Worm (Caenorhabditis elegans): ENCODE data around the gene gpcp-2.

gpcp-2 gene

DNA sequence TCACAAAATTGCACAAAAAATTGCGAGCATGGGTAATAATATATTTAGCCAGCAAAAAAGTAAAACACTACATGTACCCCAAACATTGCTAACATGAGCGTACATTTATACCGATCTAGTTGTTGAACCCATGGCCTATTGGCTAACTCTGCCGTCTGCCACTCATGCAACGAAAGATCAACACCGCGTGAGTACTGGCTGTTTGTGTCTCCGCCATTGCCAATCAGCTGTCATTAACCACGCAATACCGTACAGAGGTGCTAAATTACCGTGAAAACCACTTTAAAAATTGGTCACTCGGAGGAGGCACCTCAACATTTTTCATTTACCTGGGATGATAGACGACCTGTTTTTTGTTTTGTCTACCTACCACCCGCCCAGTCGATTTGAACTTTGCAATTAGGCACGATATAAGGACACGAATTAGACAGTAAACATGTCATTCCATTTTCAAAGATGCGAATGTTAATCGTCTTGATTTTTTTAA lies 2.2 kb upstream of the gpcp-2 start, which contains the start of gene K02C4.2 (continued):
- no peak for TF ChIP-seq F22D6.2 (tag; optimal IDR thresholded peaks at IDR 0.05)
- TF ChIP-seq lin-40 (tag; optimal IDR thresholded peaks at IDR 0.05) = peak; percentile 69
- 0 out of 2 replicates have a peak, but pooled peaks have one; percentile 53 for TF ChIP-seq ztf-25 (GFP tag; IDR thresholded peaks at IDR 0.05)
- TF ChIP-seq sea-2 (GFP tag; IDR thresholded peaks at IDR 0.05) = 0 out of 2 replicates have a peak, but pooled peaks have one; percentile 58
- TF ChIP-seq nhr-80 (tag; optimal IDR thresholded peaks at IDR 0.05) = peak; percentile 80
- TF ChIP-seq nhr-27 (tag; optimal IDR thresholded peaks at IDR 0.05) = peak; percentile 73
- peak; percentile 56 for TF ChIP-seq ceh-79 (tag; optimal IDR thresholded peaks at IDR 0.05)
- TF ChIP-seq tbp1 (GFP tag; optimal IDR thresholded peaks at IDR 0.05) = peak; percentile 95
- TF ChIP-seq nfya-1 (tag; optimal IDR thresholded peaks at IDR 0.05; ENCODE audit: borderline replicate concordance, insufficient read depth) = no peak
- peak; percentile 68 for TF ChIP-seq unc-130 (GFP tag; optimal IDR thresholded peaks at IDR 0.05)
- TF ChIP-seq unc-62 (GFP tag; optimal IDR thresholded peaks at IDR 0.05) = no peak
- TF ChIP-seq ets-4 (GFP tag; optimal IDR thresholded peaks at IDR 0.05) = peak; percentile 79
- no peak for TF ChIP-seq egl-18 (GFP tag; IDR thresholded peaks at IDR 0.05)
- TF ChIP-seq lag-1 (GFP tag; IDR thresholded peaks at IDR 0.05) = 0 out of 2 replicates have a peak, but pooled peaks have one; percentile 55
- no peak for TF ChIP-seq gei-17 (GFP tag; optimal IDR thresholded peaks at IDR 0.05)
- TF ChIP-seq F23B12.7 (tag; optimal IDR thresholded peaks at IDR 0.05; ENCODE audit: insufficient read depth) = peak; percentile 76
- TF ChIP-seq egl-44 (GFP tag; IDR thresholded peaks at IDR 0.05) = peak; percentile 71; the same call in 1 of the 2 replicates
- no peak for TF ChIP-seq bed-2 (GFP tag; IDR thresholded peaks at IDR 0.05)
- TF ChIP-seq ztf-18 (tag; optimal IDR thresholded peaks at IDR 0.05) = peak; percentile 83
- TF ChIP-seq ZK185.1 (tag; optimal IDR thresholded peaks at IDR 0.05; ENCODE audit: poor library complexity, severe bottlenecking) = peak; percentile 86
- peak; percentile 97 for TF ChIP-seq rpc-1 (optimal IDR thresholded peaks at IDR 0.05)
- TF ChIP-seq rpc-1 (tag; optimal IDR thresholded peaks at IDR 0.05) = peak; percentile 93
- TF ChIP-seq Y95B8A.8 (GFP tag; IDR thresholded peaks at IDR 0.05) = no peak
- TF ChIP-seq hrde-1 (tag; optimal IDR thresholded peaks at IDR 0.05; ENCODE audit: borderline replicate concordance) = peak; percentile 63
- no peak for TF ChIP-seq nfya-2 (GFP tag; IDR thresholded peaks at IDR 0.05)
- peak; percentile 55 for TF ChIP-seq D2030.7 (GFP tag; IDR thresholded peaks at IDR 0.05)
- no peak for TF ChIP-seq F55B11.4 (tag; optimal IDR thresholded peaks at IDR 0.05; ENCODE audit: borderline replicate concordance, insufficient read depth)
- TF ChIP-seq madf-3 (GFP tag; IDR thresholded peaks at IDR 0.05) = 0 out of 2 replicates have a peak, but pooled peaks have one; percentile 67
- TF ChIP-seq lir-1 (GFP tag; conservative IDR thresholded peaks at IDR 0.05) = no peak; the same call in 1 of the 2 replicates
- no peak for TF ChIP-seq dpff-1 (tag; optimal IDR thresholded peaks at IDR 0.05)
- TF ChIP-seq ama-1 (optimal IDR thresholded peaks at IDR 0.05) = no peak
- peak in 1 of 2 experiments; percentile 81 for TF ChIP-seq ama-1 (GFP tag; optimal IDR thresholded peaks at IDR 0.05)
- peak; percentile 58; the same call in 1 of the 2 replicates for TF ChIP-seq let-526 (GFP tag; IDR thresholded peaks at IDR 0.05)
- TF ChIP-seq madf-6 (GFP tag; IDR thresholded peaks at IDR 0.05) = peak; percentile 72
- TF ChIP-seq ztf-22 (GFP tag; optimal IDR thresholded peaks at IDR 0.05) = peak; percentile 44
- TF ChIP-seq die-1 (tag; optimal IDR thresholded peaks at IDR 0.05) = peak; percentile 93
- peak; percentile 77 for TF ChIP-seq rcor-1 (GFP tag; IDR thresholded peaks at IDR 0.05)
- TF ChIP-seq athp-1 (tag; optimal IDR thresholded peaks at IDR 0.05) = peak; percentile 60
- 0 out of 2 replicates have a peak, but pooled peaks have one; percentile 27 for TF ChIP-seq cebp-1 (GFP tag; IDR thresholded peaks at IDR 0.05)
- peak; percentile 71 for TF ChIP-seq cebp-1 (tag; optimal IDR thresholded peaks at IDR 0.05)
- peak; percentile 74 for TF ChIP-seq somi-1 (GFP tag; optimal IDR thresholded peaks at IDR 0.05)
- TF ChIP-seq nhr-90 (tag; optimal IDR thresholded peaks at IDR 0.05) = peak; percentile 91
- no peak for TF ChIP-seq ccch-3 (GFP tag; optimal IDR thresholded peaks at IDR 0.05)
- TF ChIP-seq hlh-26 (GFP tag; conservative IDR thresholded peaks at IDR 0.05) = no peak
- TF ChIP-seq B0261.1 (tag; optimal IDR thresholded peaks at IDR 0.05) = peak; percentile 84
- TF ChIP-seq pha-4 (tag; optimal IDR thresholded peaks at IDR 0.05) = no peak
- no peak for TF ChIP-seq bed-1 (GFP tag; IDR thresholded peaks at IDR 0.05)
- peak; percentile 75 for TF ChIP-seq tlf-1 (GFP tag; optimal IDR thresholded peaks at IDR 0.05)
- no peak; the same call in 1 of the 2 replicates for TF ChIP-seq Y79H2A.3 (GFP tag; conservative IDR thresholded peaks at IDR 0.05)
